4 fruit fly cellular contexts compared by ENCODE assay signal in the genomic region with DNA sequence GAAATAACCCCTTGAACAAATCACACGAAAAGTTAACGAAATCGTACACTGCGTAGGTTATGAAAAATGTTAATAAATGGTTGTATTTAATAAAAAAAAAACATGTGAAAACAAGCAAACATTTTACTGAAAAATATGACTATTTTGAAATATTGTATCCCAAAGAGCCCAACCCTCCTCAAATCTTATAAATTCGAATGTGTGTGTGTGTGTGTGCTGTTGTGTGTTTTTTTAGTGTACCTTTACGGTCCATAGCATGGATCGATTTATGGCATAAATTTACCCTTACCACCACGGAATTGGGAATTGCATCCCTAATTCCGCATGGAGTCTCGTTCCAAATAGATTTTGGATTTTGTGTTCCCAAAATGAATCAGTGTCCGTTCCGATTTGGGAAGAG.
TF ChIP-seq lines count a peak whose summit lies in the region.

No protein-coding gene starts in this region.

- TF ChIP-seq CTCF in whole organism, embryonic (GFP tag; optimal IDR thresholded peaks at IDR 0.05; lab: Kevin White, UChicago): no peak

TF ChIP-seq in whole organism, embryonic, 481 proteins besides CTCF, POLR2A, EP300 and RAD21 (continues in another document):
- TF ChIP-seq Aef1 (GFP tag; IDR thresholded peaks at IDR 0.05; lab: Robert Waterston, UW): peak; percentile 22; the same call in 1 of the 3 replicates
- TF ChIP-seq Side (GFP tag; optimal IDR thresholded peaks at IDR 0.05; lab: Kevin White, UChicago): peak; percentile 45
- TF ChIP-seq chif (GFP tag; optimal IDR thresholded peaks at IDR 0.05; lab: Kevin White, UChicago): peak in 1 of 2 experiments; percentile 49
- TF ChIP-seq ap (GFP tag; IDR thresholded peaks at IDR 0.05; lab: Robert Waterston, UW): 0 out of 2 replicates have a peak, but pooled peaks have one; percentile 31
- TF ChIP-seq Ets65A (GFP tag; lab: Kevin White, UChicago): peak; percentile 78
- TF ChIP-seq Lpt (GFP tag; optimal IDR thresholded peaks at IDR 0.05; lab: Kevin White, UChicago): no peak
- TF ChIP-seq CG10565 (GFP tag; optimal IDR thresholded peaks at IDR 0.05; lab: Kevin White, UChicago): no peak
- no peak for TF ChIP-seq sug (tag; optimal IDR thresholded peaks at IDR 0.05; lab: Kevin White, UChicago)
- TF ChIP-seq oc (tag; optimal IDR thresholded peaks at IDR 0.05; lab: Kevin White, UChicago): no peak
- no peak for TF ChIP-seq ham (GFP tag; IDR thresholded peaks at IDR 0.05; lab: Robert Waterston, UW)
- TF ChIP-seq CG6689 (GFP tag; IDR thresholded peaks at IDR 0.05; lab: Robert Waterston, UW): peak; percentile 58
- 0 out of 2 replicates have a peak, but pooled peaks have one; percentile 32 for TF ChIP-seq E2f2 (GFP tag; IDR thresholded peaks at IDR 0.05; lab: Robert Waterston, UW)
- TF ChIP-seq Chrac-16 (GFP tag; optimal IDR thresholded peaks at IDR 0.05; lab: Kevin White, UChicago): peak; percentile 30
- peak; percentile 64 for TF ChIP-seq ara (GFP tag; IDR thresholded peaks at IDR 0.05; lab: Robert Waterston, UW)
- TF ChIP-seq unpg (GFP tag; optimal IDR thresholded peaks at IDR 0.05; lab: Kevin White, UChicago): peak; percentile 38
- no peak for TF ChIP-seq CG6175 (GFP tag; IDR thresholded peaks at IDR 0.05; lab: Robert Waterston, UW)
- no peak for TF ChIP-seq CG3995 (GFP tag; optimal IDR thresholded peaks at IDR 0.05; lab: Kevin White, UChicago)
- no peak for TF ChIP-seq ewg (GFP tag; optimal IDR thresholded peaks at IDR 0.05; lab: Kevin White, UChicago)
- no peak for TF ChIP-seq CG13624 (GFP tag; optimal IDR thresholded peaks at IDR 0.05; lab: Kevin White, UChicago)
- peak; percentile 56 for TF ChIP-seq CG14441 (GFP tag; IDR thresholded peaks at IDR 0.05; lab: Robert Waterston, UW)
- TF ChIP-seq CG17912 (GFP tag; optimal IDR thresholded peaks at IDR 0.05; lab: Kevin White, UChicago): no peak

TF ChIP-seq in whole organism, prepupa, 60 proteins besides CTCF, POLR2A, EP300 and RAD21 (continues in another document):
- TF ChIP-seq esn (GFP tag; optimal IDR thresholded peaks at IDR 0.05; lab: Kevin White, UChicago): peak; percentile 67
- TF ChIP-seq eg (GFP tag; IDR thresholded peaks at IDR 0.05; lab: Robert Waterston, UW): peak; percentile 52; the same call in 1 of the 3 replicates
- TF ChIP-seq CG11902 (GFP tag; optimal IDR thresholded peaks at IDR 0.05; lab: Kevin White, UChicago): peak; percentile 3
- peak; percentile 78 for TF ChIP-seq CG6163 (GFP tag; IDR thresholded peaks at IDR 0.05; lab: Robert Waterston, UW)
- no peak for TF ChIP-seq CG11762 (GFP tag; optimal IDR thresholded peaks at IDR 0.05; lab: Kevin White, UChicago; ENCODE audit: insufficient read depth)
- TF ChIP-seq CG3919 (GFP tag; optimal IDR thresholded peaks at IDR 0.05; lab: Kevin White, UChicago): peak; percentile 24
- TF ChIP-seq CG10669 (GFP tag; optimal IDR thresholded peaks at IDR 0.05; lab: Kevin White, UChicago): no peak
- TF ChIP-seq Eip93F (GFP tag; optimal IDR thresholded peaks at IDR 0.05; lab: Kevin White, UChicago): peak; percentile 5
- TF ChIP-seq CG10631 (GFP tag; optimal IDR thresholded peaks at IDR 0.05; lab: Kevin White, UChicago): peak; percentile 24
- TF ChIP-seq OdsH (GFP tag; optimal IDR thresholded peaks at IDR 0.05; lab: Kevin White, UChicago): peak; percentile 35
- TF ChIP-seq topi (GFP tag; optimal IDR thresholded peaks at IDR 0.05; lab: Kevin White, UChicago): peak; percentile 48
- peak; percentile 14 for TF ChIP-seq CG32006 (GFP tag; optimal IDR thresholded peaks at IDR 0.05; lab: Kevin White, UChicago)
- no peak for TF ChIP-seq CG4318 (GFP tag; optimal IDR thresholded peaks at IDR 0.05; lab: Kevin White, UChicago)
- peak; percentile 62 for TF ChIP-seq lz (GFP tag; optimal IDR thresholded peaks at IDR 0.05; lab: Kevin White, UChicago)
- TF ChIP-seq CG3032 (tag; optimal IDR thresholded peaks at IDR 0.05; lab: Kevin White, UChicago): no peak
- TF ChIP-seq Eip75B (GFP tag; optimal IDR thresholded peaks at IDR 0.05; lab: Kevin White, UChicago): peak; percentile 55
- 0 out of 2 replicates have a peak, but pooled peaks have one; percentile 19 for TF ChIP-seq CG15336 (GFP tag; IDR thresholded peaks at IDR 0.05; lab: Robert Waterston, UW)
- no peak for TF ChIP-seq CG16779 (tag; optimal IDR thresholded peaks at IDR 0.05; lab: Kevin White, UChicago)
- peak; percentile 43 for TF ChIP-seq acj6 (GFP tag; optimal IDR thresholded peaks at IDR 0.05; lab: Kevin White, UChicago)
- TF ChIP-seq CG6808 (GFP tag; optimal IDR thresholded peaks at IDR 0.05; lab: Kevin White, UChicago): no peak
- TF ChIP-seq CG1621 (tag; optimal IDR thresholded peaks at IDR 0.05; lab: Kevin White, UChicago): no peak
- peak; percentile 32 for TF ChIP-seq CG8632 (GFP tag; optimal IDR thresholded peaks at IDR 0.05; lab: Kevin White, UChicago)

TF ChIP-seq in whole organism, pupa, 21 proteins besides CTCF, POLR2A, EP300 and RAD21:
- TF ChIP-seq CG13204 (GFP tag; optimal IDR thresholded peaks at IDR 0.05; lab: Kevin White, UChicago) (no peak), CG17806 (tag; optimal IDR thresholded peaks at IDR 0.05; lab: Kevin White, UChicago) (no peak), CG32121 (GFP tag; IDR thresholded peaks at IDR 0.05; lab: Robert Waterston, UW) (no peak), fd96Ca (GFP tag; IDR thresholded peaks at IDR 0.05; lab: Robert Waterston, UW) (0 out of 3 replicates have a peak, but pooled peaks have one; percentile 15), CG14655 (GFP tag; optimal IDR thresholded peaks at IDR 0.05; lab: Kevin White, UChicago) (no peak), CG9948 (tag; optimal IDR thresholded peaks at IDR 0.05; lab: Kevin White, UChicago) (no peak), Pif1A (GFP tag; optimal IDR thresholded peaks at IDR 0.05; lab: Kevin White, UChicago) (peak; percentile 54), CG34367 (tag; optimal IDR thresholded peaks at IDR 0.05; lab: Kevin White, UChicago) (no peak), CG10348 (GFP tag; IDR thresholded peaks at IDR 0.05; lab: Robert Waterston, UW) (no peak), CG15710 (tag; optimal IDR thresholded peaks at IDR 0.05; lab: Kevin White, UChicago) (no peak), rn (GFP tag; IDR thresholded peaks at IDR 0.05; lab: Robert Waterston, UW) (0 out of 2 replicates have a peak, but pooled peaks have one; percentile 5), gl (tag; optimal IDR thresholded peaks at IDR 0.05; lab: Kevin White, UChicago) (no peak), Ets98B (GFP tag; IDR thresholded peaks at IDR 0.05; lab: Robert Waterston, UW) (0 out of 2 replicates have a peak, but pooled peaks have one; percentile 17), EcR (GFP tag; optimal IDR thresholded peaks at IDR 0.05; lab: Kevin White, UChicago) (no peak), Snoo (tag; optimal IDR thresholded peaks at IDR 0.05; lab: Kevin White, UChicago) (peak; percentile 50), CG4496 (GFP tag; IDR thresholded peaks at IDR 0.05; lab: Robert Waterston, UW) (no peak; the same call in 2 of the 3 replicates), CG8159 (tag; optimal IDR thresholded peaks at IDR 0.05; lab: Kevin White, UChicago) (no peak), CG12605 (GFP tag; IDR thresholded peaks at IDR 0.05; lab: Robert Waterston, UW) (0 out of 2 replicates have a peak, but pooled peaks have one; percentile 24), Pif1B (GFP tag; optimal IDR thresholded peaks at IDR 0.05; lab: Kevin White, UChicago) (peak; percentile 19), CG8301 (tag; optimal IDR thresholded peaks at IDR 0.05; lab: Kevin White, UChicago) (no peak), D1 (tag; optimal IDR thresholded peaks at IDR 0.05; lab: Kevin White, UChicago) (no peak)

TF ChIP-seq in whole organism, wandering third instar larva, 38 proteins besides CTCF, POLR2A, EP300 and RAD21 (continues in another document):
- TF ChIP-seq Hr78 (GFP tag; optimal IDR thresholded peaks at IDR 0.05; lab: Kevin White, UChicago): no peak
- no peak for TF ChIP-seq Myc (optimal IDR thresholded peaks at IDR 0.05; lab: Kevin White, UChicago)
- no peak for TF ChIP-seq Hr83 (GFP tag; optimal IDR thresholded peaks at IDR 0.05; lab: Kevin White, UChicago; ENCODE audit: poor library complexity, severe bottlenecking)
- peak; percentile 5 for TF ChIP-seq sage (GFP tag; optimal IDR thresholded peaks at IDR 0.05; lab: Kevin White, UChicago)
- peak; percentile 77 for TF ChIP-seq rgr (GFP tag; optimal IDR thresholded peaks at IDR 0.05; lab: Kevin White, UChicago)
- no peak for TF ChIP-seq Mio (GFP tag; optimal IDR thresholded peaks at IDR 0.05; lab: Kevin White, UChicago)
- peak; percentile 62 for TF ChIP-seq h (GFP tag; optimal IDR thresholded peaks at IDR 0.05; lab: Kevin White, UChicago)
- no peak for TF ChIP-seq Vsx2 (GFP tag; optimal IDR thresholded peaks at IDR 0.05; lab: Kevin White, UChicago; ENCODE audit: partially characterized antibody)
- no peak for TF ChIP-seq lola (GFP tag; optimal IDR thresholded peaks at IDR 0.05; lab: Kevin White, UChicago)
- no peak for TF ChIP-seq Rel (GFP tag; optimal IDR thresholded peaks at IDR 0.05; lab: Kevin White, UChicago)
- TF ChIP-seq Rel (tag; optimal IDR thresholded peaks at IDR 0.05; lab: Kevin White, UChicago): no peak
- TF ChIP-seq pan (optimal IDR thresholded peaks at IDR 0.05; lab: Kevin White, UChicago): no peak
- TF ChIP-seq foxo (GFP tag; optimal IDR thresholded peaks at IDR 0.05; lab: Kevin White, UChicago): peak in 1 of 2 experiments; percentile 78
- no peak for TF ChIP-seq dsf (GFP tag; optimal IDR thresholded peaks at IDR 0.05; lab: Kevin White, UChicago; ENCODE audit: borderline replicate concordance)
- TF ChIP-seq ey (GFP tag; optimal IDR thresholded peaks at IDR 0.05; lab: Kevin White, UChicago): peak; percentile 63
- TF ChIP-seq Dif (GFP tag; optimal IDR thresholded peaks at IDR 0.05; lab: Kevin White, UChicago; ENCODE audit: partially characterized antibody): no peak
- no peak for TF ChIP-seq Sp1 (GFP tag; optimal IDR thresholded peaks at IDR 0.05; lab: Kevin White, UChicago)
- peak; percentile 45 for TF ChIP-seq woc (GFP tag; optimal IDR thresholded peaks at IDR 0.05; lab: Kevin White, UChicago)
- TF ChIP-seq GATAd (GFP tag; optimal IDR thresholded peaks at IDR 0.05; lab: Kevin White, UChicago): no peak
- no peak for TF ChIP-seq CrebA (GFP tag; optimal IDR thresholded peaks at IDR 0.05; lab: Kevin White, UChicago; ENCODE audit: borderline replicate concordance)
- peak; percentile 10 for TF ChIP-seq psq (GFP tag; optimal IDR thresholded peaks at IDR 0.05; lab: Kevin White, UChicago)
- TF ChIP-seq Jra (GFP tag; optimal IDR thresholded peaks at IDR 0.05; lab: Kevin White, UChicago): no peak
- no peak for TF ChIP-seq jim (GFP tag; optimal IDR thresholded peaks at IDR 0.05; lab: Kevin White, UChicago)
- peak; percentile 39 for TF ChIP-seq sv (GFP tag; optimal IDR thresholded peaks at IDR 0.05; lab: Kevin White, UChicago)
- no peak for TF ChIP-seq usp (GFP tag; optimal IDR thresholded peaks at IDR 0.05; lab: Kevin White, UChicago)
- TF ChIP-seq dl (GFP tag; optimal IDR thresholded peaks at IDR 0.05; lab: Kevin White, UChicago; ENCODE audit: insufficient read depth in 1 of 2, partially characterized antibody in 2 of 2): no peak
- TF ChIP-seq Abd-B (GFP tag; optimal IDR thresholded peaks at IDR 0.05; lab: Kevin White, UChicago): no peak
- no peak for TF ChIP-seq HLH106 (tag; optimal IDR thresholded peaks at IDR 0.05; lab: Kevin White, UChicago)
- no peak for TF ChIP-seq tai (GFP tag; optimal IDR thresholded peaks at IDR 0.05; lab: Kevin White, UChicago)
